Worm (Caenorhabditis elegans) whole organism, mixed stage, embryonic: Measurements from ENCODE around the gene mppb-1.

ENCODE experiments used
- M03D4.4 ChIP-seq: sonication (generic microtip); optimal IDR thresholded peaks from 2 replicates; lab custom pipeline; 2017; ENCODE audit warnings: mild to moderate bottlenecking, missing genetic modification characterization, missing compliant biosample characterization
- bed-3 ChIP-seq: fragments of 200-800 bp; sonication (Bioruptor generic); optimal IDR thresholded peaks from 3 replicates; lab custom pipeline; 2018; ENCODE audit warnings: mild to moderate bottlenecking, missing genetic modification characterization, moderate library complexity, missing compliant biosample characterization
- blmp-1 ChIP-seq: fragments of 150-350 bp; optimal IDR thresholded peaks from 2 replicates; lab custom pipeline; 2014; ENCODE audit warnings: missing biosample characterization, missing genetic modification characterization
- ceh-39 ChIP-seq: fragments of 150-350 bp; optimal IDR thresholded peaks from 2 replicates; lab custom pipeline; 2014; ENCODE audit warnings: missing biosample characterization, missing genetic modification characterization
- ceh-43 ChIP-seq: fragments of 200-800 bp; sonication (Bioruptor generic); optimal IDR thresholded peaks from 2 replicates; lab custom pipeline; 2018; ENCODE audit warnings: mild to moderate bottlenecking, missing genetic modification characterization, moderate library complexity, missing compliant biosample characterization
- ceh-83 ChIP-seq: fragments of 200-800 bp; sonication (Bioruptor generic); optimal IDR thresholded peaks from 2 replicates; lab custom pipeline; 2018; ENCODE audit warnings: mild to moderate bottlenecking, missing genetic modification characterization, missing compliant biosample characterization
- ces-1 ChIP-seq: fragments of 150-350 bp; optimal IDR thresholded peaks from 2 replicates; lab custom pipeline; 2014; ENCODE audit warnings: missing biosample characterization, missing genetic modification reagents, missing genetic modification characterization
- cnd-1 ChIP-seq: fragments of 200-800 bp; sonication (Bioruptor generic); optimal IDR thresholded peaks from 2 replicates; lab custom pipeline; 2018; ENCODE audit warnings: mild to moderate bottlenecking, missing genetic modification characterization, missing compliant biosample characterization
- drap-1 ChIP-seq: fragments of 200-800 bp; sonication (Bioruptor generic); optimal IDR thresholded peaks from 3 replicates; lab custom pipeline; 2018; ENCODE audit warnings: mild to moderate bottlenecking, missing genetic modification characterization, missing compliant biosample characterization
- elt-1 ChIP-seq: sonication (generic microtip); optimal IDR thresholded peaks from 2 replicates; lab custom pipeline; 2017; ENCODE audit warnings: missing genetic modification characterization, mild to moderate bottlenecking, missing compliant biosample characterization, antibody characterized with exemption, moderate library complexity, borderline replicate concordance; ENCODE audit not compliant: insufficient read depth
- ham-2 ChIP-seq: fragments of 200-800 bp; sonication (Bioruptor generic); optimal IDR thresholded peaks from 2 replicates; lab custom pipeline; 2018; ENCODE audit warnings: mild to moderate bottlenecking, missing genetic modification characterization, missing compliant biosample characterization
- hlh-1 ChIP-seq: fragments of 150-350 bp; optimal IDR thresholded peaks from 2 replicates; lab custom pipeline; 2014; ENCODE audit warnings: missing biosample characterization, missing genetic modification reagents, missing genetic modification characterization
- lin-13 ChIP-seq: fragments of 150-350 bp; optimal IDR thresholded peaks from 2 replicates; lab custom pipeline; 2014; ENCODE audit warnings: missing biosample characterization, missing genetic modification characterization
- lin-32 ChIP-seq: fragments of 200-800 bp; sonication (Bioruptor generic); optimal IDR thresholded peaks from 2 replicates; lab custom pipeline; 2018; ENCODE audit warnings: mild to moderate bottlenecking, missing genetic modification characterization, missing compliant biosample characterization
- lsy-2 ChIP-seq: fragments of 150-350 bp; optimal IDR thresholded peaks from 2 replicates; lab custom pipeline; 2014; ENCODE audit warnings: missing biosample characterization, missing genetic modification characterization
- mab-5 ChIP-seq: fragments of 150-350 bp; optimal IDR thresholded peaks from 2 replicates; lab custom pipeline; 2014; ENCODE audit warnings: missing biosample characterization, missing genetic modification characterization
- mep-1 ChIP-seq: fragments of 150-350 bp; optimal IDR thresholded peaks from 2 replicates; lab custom pipeline; 2017; ENCODE audit warnings: missing biosample characterization, missing genetic modification reagents, missing genetic modification characterization, inconsistent platforms
- nhr-12 ChIP-seq: fragments of 150-350 bp; optimal IDR thresholded peaks from 2 replicates; lab custom pipeline; 2014; ENCODE audit warnings: missing biosample characterization, missing genetic modification characterization
- nhr-2 ChIP-seq: fragments of 150-350 bp; optimal IDR thresholded peaks from 2 replicates; lab custom pipeline; 2014; ENCODE audit warnings: missing biosample characterization, missing genetic modification characterization
- nhr-237 ChIP-seq: fragments of 150-350 bp; optimal IDR thresholded peaks from 2 replicates; lab custom pipeline; 2014; ENCODE audit warnings: missing biosample characterization, missing genetic modification characterization
- nhr-28 ChIP-seq: fragments of 150-350 bp; optimal IDR thresholded peaks from 2 replicates; lab custom pipeline; 2014; ENCODE audit warnings: missing biosample characterization, missing genetic modification characterization
- nhr-76 ChIP-seq: sonication (generic microtip); optimal IDR thresholded peaks from 2 replicates; lab custom pipeline; 2017; ENCODE audit warnings: missing biosample characterization, missing genetic modification characterization
- pha-4 ChIP-seq: fragments of 150-350 bp; optimal IDR thresholded peaks from 2 replicates; lab custom pipeline; 2018; ENCODE audit warnings: missing biosample characterization, missing genetic modification reagents, missing genetic modification characterization
- sptf-1 ChIP-seq: sonication (generic microtip); optimal IDR thresholded peaks from 2 replicates; lab custom pipeline; 2017; ENCODE audit warnings: mild to moderate bottlenecking, missing genetic modification characterization, moderate library complexity, missing compliant biosample characterization
- tbx-8 ChIP-seq: fragments of 200-800 bp; sonication (Bioruptor generic); optimal IDR thresholded peaks from 2 replicates; lab custom pipeline; 2018; ENCODE audit warnings: mild to moderate bottlenecking, missing genetic modification characterization, moderate library complexity, missing compliant biosample characterization
- unc-120 ChIP-seq: sonication (generic microtip); optimal IDR thresholded peaks from 2 replicates; lab custom pipeline; 2017; ENCODE audit warnings: missing genetic modification characterization, missing compliant biosample characterization; ENCODE audit not compliant: poor library complexity, severe bottlenecking
- unc-39 ChIP-seq: fragments of 150-350 bp; optimal IDR thresholded peaks from 2 replicates; lab custom pipeline; 2014; ENCODE audit warnings: missing biosample characterization, missing genetic modification characterization
- unc-62 ChIP-seq: fragments of 150-350 bp; optimal IDR thresholded peaks from 2 replicates; lab custom pipeline; 2014; ENCODE audit warnings: missing biosample characterization, missing genetic modification reagents, missing genetic modification characterization
- zip-8 ChIP-seq: fragments of 150-350 bp; optimal IDR thresholded peaks from 2 replicates; lab custom pipeline; 2014; ENCODE audit warnings: missing biosample characterization, missing genetic modification characterization
- ztf-11 ChIP-seq: fragments of 150-350 bp; optimal IDR thresholded peaks from 2 replicates; lab custom pipeline; 2014; ENCODE audit warnings: missing biosample characterization, missing genetic modification characterization

Gene mppb-1

ce11 chrIV:9104071-9105016 lies 29.9 kb downstream of the mppb-1 start, which contains the start of the genes C01F6.14 and fem-3:
TSS of gene C01F6.14 (minus strand) at chrIV:9104121.
TSS of gene fem-3 (plus strand) at chrIV:9104966.
- TF ChIP-seq sptf-1 (tag; lab: Kevin White, UChicago) = no peak
- no peak for TF ChIP-seq bed-3
- no peak for TF ChIP-seq ceh-39 (tag; lab: Kevin White, UChicago)
- peak; percentile 6 for TF ChIP-seq mab-5 (tag; lab: Kevin White, UChicago)

- TF ChIP-seq elt-1 (tag; lab: Kevin White, UChicago) (no peak), ham-2 (peak; percentile 80), ceh-83 (GFP tag; lab: Kevin White, UChicago) (no peak), lsy-2 (peak; percentile 24), mab-5 (tag; lab: Kevin White, UChicago) (no peak), lin-13 (tag; lab: Kevin White, UChicago) (peak; percentile 32), pha-4 (peak; percentile 77), mep-1 (peak; percentile 83), lin-32 (GFP tag; lab: Kevin White, UChicago) (peak; percentile 46), drap-1 (no peak), nhr-237 (tag; lab: Kevin White, UChicago) (peak; percentile 48), unc-62 (GFP tag; lab: Kevin White, UChicago) (peak; percentile 4), unc-39 (tag; lab: Kevin White, UChicago) (no peak), cnd-1 (tag; lab: Kevin White, UChicago) (peak; percentile 17), unc-120 (tag; lab: Kevin White, UChicago) (peak; percentile 27), hlh-1 (tag; lab: Kevin White, UChicago) (peak; percentile 100), ces-1 (GFP tag; lab: Kevin White, UChicago) (peak; percentile 52), ceh-39 (tag; lab: Kevin White, UChicago) (peak; percentile 50), sptf-1 (tag; lab: Kevin White, UChicago) (no peak)
Observed at ce11 chrIV:9107464-9107863, 33.0 kb downstream of the mppb-1 start.

- TF ChIP-seq lin-32 (GFP tag; lab: Kevin White, UChicago) (no peak), nhr-28 (no peak), unc-39 (tag; lab: Kevin White, UChicago) (no peak), tbx-8 (no peak), lsy-2 (no peak), ztf-11 (tag; lab: Kevin White, UChicago) (no peak), pha-4 (no peak)
Observed at ce11 chrIV:9108631-9109030, 34.2 kb downstream of the mppb-1 start, which contains the start of gene aly-1. TSS of gene aly-1 (plus strand) at chrIV:9108931.

- TF ChIP-seq ceh-43 (no peak), blmp-1 (peak; percentile 39)
Observed at ce11 chrIV:9112019-9112418, 37.5 kb downstream of the mppb-1 start.

- no peak for TF ChIP-seq tbx-8
- TF ChIP-seq nhr-28 = no peak
- TF ChIP-seq mab-5 (tag; lab: Kevin White, UChicago) = no peak
- no peak for TF ChIP-seq zip-8
- TF ChIP-seq drap-1 = no peak
- no peak for TF ChIP-seq lin-13 (tag; lab: Kevin White, UChicago)
- TF ChIP-seq elt-1 (tag; lab: Kevin White, UChicago) = no peak
- TF ChIP-seq, all 35 proteins: peak for 0
Observed at ce11 chrIV:9114078-9114477, 39.6 kb downstream of the mppb-1 start.

ce11 chrIV:9116452-9116851 lies 42.0 kb downstream of the mppb-1 start:
- TF ChIP-seq lsy-2 (no peak), sptf-1 (tag; lab: Kevin White, UChicago) (no peak), ceh-83 (GFP tag; lab: Kevin White, UChicago) (no peak), zip-8 (no peak), ham-2 (no peak), bed-3 (no peak), nhr-76 (no peak), mab-5 (tag; lab: Kevin White, UChicago) (no peak), M03D4.4 (tag; lab: Kevin White, UChicago) (no peak), drap-1 (no peak), unc-39 (tag; lab: Kevin White, UChicago) (no peak), mep-1 (no peak), nhr-2 (tag; lab: Kevin White, UChicago) (no peak), ztf-11 (tag; lab: Kevin White, UChicago) (no peak), cnd-1 (tag; lab: Kevin White, UChicago) (no peak), nhr-12 (tag; lab: Kevin White, UChicago) (no peak), nhr-28 (no peak)
- TF ChIP-seq, all 35 proteins: peak for 0
